Fruit fly (Drosophila melanogaster) whole organism, embryonic: Measurements from ENCODE around the gene Ptp99A.

Experiments used
- ATbp ChIP-seq: fragments of 200-800 bp; sonication (Bioruptor generic); optimal IDR thresholded peaks from 2 replicates; lab custom pipeline; 2017; ENCODE audit warnings: missing biosample characterization, mild to moderate bottlenecking, missing genetic modification characterization, missing genetic modification reagents
- Abd-B ChIP-seq: fragments of 200-800 bp; sonication (Bioruptor generic); optimal IDR thresholded peaks from 2 replicates; lab custom pipeline; 2018; ENCODE audit warnings: missing biosample characterization, mild to moderate bottlenecking, missing genetic modification characterization, moderate library complexity
- Asciz ChIP-seq: fragments of 200-800 bp; sonication (Bioruptor generic); optimal IDR thresholded peaks from 2 replicates; lab custom pipeline; 2017; ENCODE audit warnings: missing biosample characterization, mild to moderate bottlenecking, missing genetic modification characterization, missing genetic modification reagents
- CG10462 ChIP-seq: fragments of 200-800 bp; sonication (Bioruptor generic); optimal IDR thresholded peaks from 2 replicates; lab custom pipeline; 2016; ENCODE audit warnings: missing biosample characterization, missing genetic modification characterization
- CG10565 ChIP-seq: fragments of 200-800 bp; sonication (Bioruptor generic); optimal IDR thresholded peaks from 3 replicates; lab custom pipeline; 2016; ENCODE audit warnings: missing biosample characterization, mild to moderate bottlenecking, missing genetic modification characterization
- CG10654 ChIP-seq: fragments of 200-800 bp; sonication (Bioruptor generic); optimal IDR thresholded peaks from 2 replicates; lab custom pipeline; 2016; ENCODE audit warnings: missing biosample characterization, missing genetic modification characterization
- CG11560 ChIP-seq: fragments of 200-800 bp; sonication (Bioruptor generic); IDR thresholded peaks from 3 replicates; pipeline ENCODE4 v1.3.6; 2022; ENCODE audit warnings: missing biosample characterization, missing genetic modification characterization
- CG12769 ChIP-seq: fragments of 200-800 bp; sonication (Bioruptor generic); optimal IDR thresholded peaks from 2 replicates; lab custom pipeline; 2019; ENCODE audit warnings: missing biosample characterization, mild to moderate bottlenecking, missing genetic modification characterization, moderate library complexity
- CG1529 ChIP-seq: fragments of 200-800 bp; sonication (Bioruptor generic); optimal IDR thresholded peaks from 3 replicates; lab custom pipeline; 2018; ENCODE audit warnings: missing biosample characterization, missing genetic modification characterization
- CG1647 ChIP-seq: fragments of 200-800 bp; sonication (Bioruptor generic); optimal IDR thresholded peaks from 3 replicates; lab custom pipeline; 2016; ENCODE audit warnings: missing biosample characterization, missing genetic modification characterization
- CG16815 ChIP-seq: fragments of 200-800 bp; sonication (Bioruptor generic); optimal IDR thresholded peaks from 3 replicates; lab custom pipeline; 2017; ENCODE audit warnings: missing biosample characterization, mild to moderate bottlenecking, missing genetic modification characterization
- CG17328 ChIP-seq: fragments of 200-800 bp; sonication (Bioruptor generic); IDR thresholded peaks from 2 replicates; pipeline ENCODE4 v1.3.6; 2022; ENCODE audit warnings: missing biosample characterization, missing genetic modification characterization
- CG18764 ChIP-seq: fragments of 200-800 bp; sonication (Bioruptor generic); optimal IDR thresholded peaks from 3 replicates; lab custom pipeline; 2016; ENCODE audit warnings: missing biosample characterization, missing genetic modification characterization
- CG2129 ChIP-seq: fragments of 200-800 bp; sonication (Bioruptor generic); IDR thresholded peaks from 2 replicates; pipeline ENCODE4 v1.3.6; 2022; ENCODE audit warnings: missing biosample characterization, missing genetic modification characterization; ENCODE audit not compliant: partially characterized antibody
- CG2712 ChIP-seq: fragments of 200-800 bp; optimal IDR thresholded peaks from 3 replicates; lab custom pipeline; 2019; ENCODE audit warnings: missing biosample characterization, mild to moderate bottlenecking, missing genetic modification characterization, moderate library complexity
- CG4820 ChIP-seq: fragments of 200-800 bp; sonication (Bioruptor generic); optimal IDR thresholded peaks from 3 replicates; lab custom pipeline; 2016; ENCODE audit warnings: missing biosample characterization, missing genetic modification characterization
- CG4854 ChIP-seq: fragments of 200-800 bp; sonication (Bioruptor generic); optimal IDR thresholded peaks from 2 replicates; lab custom pipeline; 2016; ENCODE audit warnings: missing biosample characterization, missing genetic modification characterization, inconsistent platforms
- CG6175 ChIP-seq: fragments of 200-800 bp; sonication (Bioruptor generic); IDR thresholded peaks from 3 replicates; pipeline ENCODE4 v1.3.6; 2022; ENCODE audit warnings: missing biosample characterization, missing genetic modification characterization
- CG6683 ChIP-seq: fragments of 200-800 bp; sonication (Bioruptor generic); optimal IDR thresholded peaks from 2 replicates; lab custom pipeline; 2017; ENCODE audit warnings: missing biosample characterization, mild to moderate bottlenecking, missing genetic modification characterization, missing genetic modification reagents
- CG6854 ChIP-seq: fragments of 200-800 bp; sonication (Bioruptor generic); optimal IDR thresholded peaks from 3 replicates; lab custom pipeline; 2017; ENCODE audit warnings: missing biosample characterization, mild to moderate bottlenecking, missing genetic modification characterization
- CG7271 ChIP-seq: fragments of 200-800 bp; sonication (Bioruptor generic); optimal IDR thresholded peaks from 2 replicates; lab custom pipeline; 2018; ENCODE audit warnings: missing biosample characterization, mild to moderate bottlenecking, missing genetic modification characterization, moderate library complexity
- CG8281 ChIP-seq: fragments of 200-800 bp; sonication (Bioruptor generic); optimal IDR thresholded peaks from 2 replicates; lab custom pipeline; 2018; ENCODE audit warnings: missing biosample characterization, mild to moderate bottlenecking, missing genetic modification characterization, moderate library complexity
- CG8290 ChIP-seq, 3 experiments: fragments of 200-800 bp; sonication (Bioruptor generic); optimal IDR thresholded peaks; 2 replicates each; lab custom pipeline; 2016 to 2019; ENCODE audit warnings: missing biosample characterization in 3 of 3, missing genetic modification characterization in 3 of 3, mild to moderate bottlenecking in 2 of 3, moderate library complexity in 1 of 3
- CG8924 ChIP-seq: fragments of 200-800 bp; optimal IDR thresholded peaks from 3 replicates; lab custom pipeline; 2019; ENCODE audit warnings: missing biosample characterization, mild to moderate bottlenecking, missing genetic modification characterization, moderate library complexity
- CG9437 ChIP-seq: fragments of 200-800 bp; sonication (Bioruptor generic); optimal IDR thresholded peaks from 2 replicates; lab custom pipeline; 2018; ENCODE audit warnings: missing biosample characterization, mild to moderate bottlenecking, missing genetic modification characterization
- CG9797 ChIP-seq: fragments of 200-800 bp; sonication (Bioruptor generic); optimal IDR thresholded peaks from 3 replicates; lab custom pipeline; 2018; ENCODE audit warnings: missing biosample characterization, mild to moderate bottlenecking, missing genetic modification characterization
- CG9817 ChIP-seq: fragments of 200-800 bp; sonication (Bioruptor generic); optimal IDR thresholded peaks from 2 replicates; lab custom pipeline; 2018; ENCODE audit warnings: missing biosample characterization, mild to moderate bottlenecking, missing genetic modification characterization, moderate library complexity
- D19B ChIP-seq: fragments of 200-800 bp; sonication (Bioruptor generic); optimal IDR thresholded peaks from 2 replicates; lab custom pipeline; 2017; ENCODE audit warnings: missing biosample characterization, mild to moderate bottlenecking, missing genetic modification characterization
- H2.0 ChIP-seq: fragments of 200-800 bp; sonication (Bioruptor generic); IDR thresholded peaks from 2 replicates; pipeline ENCODE4 v1.3.6; 2022; ENCODE audit warnings: missing biosample characterization, missing genetic modification characterization
- HmgZ ChIP-seq: fragments of 200-800 bp; sonication (Bioruptor generic); optimal IDR thresholded peaks from 2 replicates; lab custom pipeline; 2018; ENCODE audit warnings: missing biosample characterization, mild to moderate bottlenecking, missing genetic modification characterization
- Hsf ChIP-seq: fragments of 200-800 bp; sonication (Bioruptor generic); optimal IDR thresholded peaks from 3 replicates; lab custom pipeline; 2016; ENCODE audit warnings: missing biosample characterization, missing genetic modification characterization
- Med ChIP-seq: fragments of 200-800 bp; sonication (Bioruptor generic); peaks from one replicate; lab custom pipeline; 2016; ENCODE audit warnings: missing biosample characterization, missing genetic modification characterization, mild to moderate bottlenecking, inconsistent platforms, moderate library complexity
- Meics ChIP-seq: fragments of 200-800 bp; sonication (Bioruptor generic); optimal IDR thresholded peaks from 2 replicates; lab custom pipeline; 2017; ENCODE audit warnings: missing biosample characterization, mild to moderate bottlenecking, missing genetic modification characterization
- Myb ChIP-seq: fragments of 200-800 bp; sonication (Bioruptor generic); optimal IDR thresholded peaks from 2 replicates; lab custom pipeline; 2016; ENCODE audit warnings: missing biosample characterization, missing genetic modification characterization
- Poxn ChIP-seq: fragments of 200-800 bp; sonication (Bioruptor generic); IDR thresholded peaks from 2 replicates; pipeline ENCODE4 v1.3.6; 2022; ENCODE audit warnings: missing biosample characterization, missing genetic modification characterization
- Ptx1 ChIP-seq: fragments of 200-800 bp; sonication (Bioruptor generic); IDR thresholded peaks from 2 replicates; pipeline ENCODE4 v1.3.6; 2022; ENCODE audit warnings: missing biosample characterization, missing genetic modification characterization
- Ravus ChIP-seq: fragments of 200-800 bp; sonication (Bioruptor generic); IDR thresholded peaks from 2 replicates; pipeline ENCODE4 v1.3.6; 2022; ENCODE audit warnings: missing biosample characterization, missing genetic modification characterization
- Rx ChIP-seq: fragments of 200-800 bp; sonication (Bioruptor generic); IDR thresholded peaks from 2 replicates; pipeline ENCODE4 v1.3.6; 2022; ENCODE audit warnings: missing biosample characterization, missing genetic modification characterization
- Sox100B ChIP-seq: fragments of 200-800 bp; sonication (Bioruptor generic); optimal IDR thresholded peaks from 3 replicates; lab custom pipeline; 2018; ENCODE audit warnings: missing biosample characterization, mild to moderate bottlenecking, missing genetic modification characterization
- al ChIP-seq: fragments of 200-800 bp; sonication (Bioruptor generic); IDR thresholded peaks from 2 replicates; pipeline ENCODE4 v1.3.6; 2022; ENCODE audit warnings: missing biosample characterization, missing genetic modification characterization
- disco-r ChIP-seq: fragments of 200-800 bp; sonication (Bioruptor generic); optimal IDR thresholded peaks from 2 replicates; lab custom pipeline; 2016; ENCODE audit warnings: missing biosample characterization, missing genetic modification characterization
- en ChIP-seq: fragments of 200-800 bp; sonication (Bioruptor generic); optimal IDR thresholded peaks from 2 replicates; lab custom pipeline; 2016; ENCODE audit warnings: missing biosample characterization, missing genetic modification characterization
- esg ChIP-seq: fragments of 200-800 bp; sonication (Bioruptor generic); conservative IDR thresholded peaks from 2 replicates; pipeline ENCODE4 v1.3.6; 2022; ENCODE audit warnings: missing biosample characterization, missing genetic modification characterization
- grau ChIP-seq: fragments of 200-800 bp; optimal IDR thresholded peaks from 3 replicates; lab custom pipeline; 2019; ENCODE audit warnings: missing biosample characterization, mild to moderate bottlenecking, missing genetic modification characterization, moderate library complexity
- gro ChIP-seq: fragments of 200-800 bp; sonication (Bioruptor generic); optimal IDR thresholded peaks from 2 replicates; lab custom pipeline; 2016; ENCODE audit warnings: missing biosample characterization, missing genetic modification characterization
- pfk ChIP-seq: fragments of 200-800 bp; sonication (Bioruptor generic); optimal IDR thresholded peaks from 2 replicates; lab custom pipeline; 2018; ENCODE audit warnings: missing biosample characterization, mild to moderate bottlenecking, missing genetic modification characterization, moderate library complexity
- pnt ChIP-seq: fragments of 200-800 bp; sonication (Bioruptor generic); optimal IDR thresholded peaks from 3 replicates; lab custom pipeline; 2016; ENCODE audit warnings: missing biosample characterization, missing genetic modification characterization
- sd ChIP-seq: fragments of 200-800 bp; sonication (Bioruptor generic); optimal IDR thresholded peaks from 3 replicates; lab custom pipeline; 2018; ENCODE audit warnings: missing biosample characterization, mild to moderate bottlenecking, missing genetic modification characterization, moderate library complexity
- toy ChIP-seq: fragments of 200-800 bp; sonication (Bioruptor generic); IDR thresholded peaks from 2 replicates; pipeline ENCODE4 v1.3.6; 2022; ENCODE audit warnings: missing biosample characterization, missing genetic modification characterization
- wor ChIP-seq: fragments of 200-800 bp; sonication (Bioruptor generic); IDR thresholded peaks from 2 replicates; pipeline ENCODE4 v1.3.6; 2022; ENCODE audit warnings: missing biosample characterization, missing genetic modification characterization

Ptp99A gene

DNA sequence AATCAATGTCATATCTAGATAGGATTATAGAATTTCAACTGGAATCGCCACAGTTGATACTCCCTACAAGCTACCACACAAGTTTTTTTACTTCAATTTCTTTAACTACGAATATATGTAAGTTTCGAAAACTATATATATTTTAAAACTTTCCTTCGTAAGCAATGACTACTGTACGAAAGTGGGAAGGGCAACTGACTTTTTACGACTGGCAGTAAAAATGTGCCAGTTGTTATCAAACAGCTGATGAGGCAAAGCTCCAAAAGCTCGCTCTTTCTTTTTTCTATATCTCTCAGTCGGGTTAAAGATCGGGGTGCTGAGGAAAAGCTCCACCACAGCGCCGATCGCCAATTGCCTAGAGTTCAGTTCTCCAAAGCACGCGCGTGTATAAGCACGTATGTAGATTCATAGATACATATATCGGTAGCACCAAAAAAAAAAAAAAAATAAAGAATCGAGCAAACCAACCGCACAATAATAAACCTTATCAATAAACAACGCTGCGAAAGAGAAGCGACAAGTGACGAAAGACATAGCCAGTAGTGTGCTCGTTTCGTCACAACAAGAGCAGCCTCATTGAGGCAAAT lies 101.6 kb downstream of the Ptp99A start (continued):
- TF ChIP-seq grau (tag; lab: Kevin White, UChicago) (peak; percentile 94), Sox100B (GFP tag; lab: Kevin White, UChicago) (peak; percentile 61), CG10654 (no peak), Poxn (GFP tag; lab: Robert Waterston, UW) (peak; percentile 45; the same call in 1 of the 2 replicates), CG16815 (GFP tag; lab: Kevin White, UChicago) (no peak), gro (GFP tag; lab: Kevin White, UChicago) (peak; percentile 39), H2.0 (GFP tag; lab: Robert Waterston, UW) (peak; percentile 58; the same call in 1 of the 2 replicates), CG4820 (GFP tag; lab: Kevin White, UChicago) (peak; percentile 24), CG6175 (GFP tag; lab: Robert Waterston, UW) (no peak), pfk (GFP tag; lab: Kevin White, UChicago) (peak; percentile 5), Ravus (GFP tag; lab: Robert Waterston, UW) (no peak; the same call in 1 of the 2 replicates), CG6683 (GFP tag; lab: Kevin White, UChicago) (peak; percentile 24), CG7271 (tag; lab: Kevin White, UChicago) (no peak), Meics (GFP tag; lab: Kevin White, UChicago) (peak; percentile 100), Rx (GFP tag; lab: Robert Waterston, UW) (peak; percentile 56), esg (GFP tag; lab: Robert Waterston, UW) (peak; percentile 70), CG10565 (GFP tag; lab: Kevin White, UChicago) (no peak), CG9437 (GFP tag; lab: Kevin White, UChicago) (peak; percentile 15), Myb (GFP tag; lab: Kevin White, UChicago) (peak; percentile 9), CG11560 (no peak), pnt (GFP tag; lab: Kevin White, UChicago) (peak; percentile 7), CG12769 (tag; lab: Kevin White, UChicago) (no peak), CG9797 (GFP tag; lab: Kevin White, UChicago) (no peak), al (GFP tag; lab: Robert Waterston, UW) (peak; percentile 46; the same call in 1 of the 2 replicates), D19B (GFP tag; lab: Kevin White, UChicago) (peak; percentile 43), CG1529 (GFP tag; lab: Kevin White, UChicago) (peak; percentile 11), Med (GFP tag; lab: Kevin White, UChicago) (peak; percentile 93), Asciz (GFP tag; lab: Kevin White, UChicago) (peak; percentile 69), CG8281 (tag; lab: Kevin White, UChicago) (peak; percentile 12), Abd-B (GFP tag; lab: Kevin White, UChicago) (peak; percentile 71), CG8924 (tag; lab: Kevin White, UChicago) (peak; percentile 73), toy (peak; percentile 63; the same call in 1 of the 2 replicates), CG17328 (peak; percentile 71), en (GFP tag; lab: Kevin White, UChicago) (no peak), HmgZ (tag; lab: Kevin White, UChicago) (peak; percentile 59), CG1647 (GFP tag; lab: Kevin White, UChicago) (no peak), disco-r (GFP tag; lab: Kevin White, UChicago) (no peak), CG8290 (GFP tag; optimal IDR thresholded peaks at IDR 0.05; lab: Kevin White, UChicago) (no peak), CG8290 (tag; optimal IDR thresholded peaks at IDR 0.05; lab: Kevin White, UChicago) (peak in 1 of 2 experiments; percentile 50), Ptx1 (peak; percentile 62), CG2129 (no peak), Hsf (GFP tag; lab: Kevin White, UChicago) (peak; percentile 6), sd (peak; percentile 61), CG4854 (GFP tag; lab: Kevin White, UChicago) (no peak), CG2712 (peak; percentile 58), ATbp (GFP tag; lab: Kevin White, UChicago) (peak; percentile 61), CG10462 (no peak), CG9817 (tag; lab: Kevin White, UChicago) (peak; percentile 54), wor (peak; percentile 50; the same call in 1 of the 2 replicates), CG18764 (GFP tag; lab: Kevin White, UChicago) (no peak), CG6854 (peak; percentile 42)
